Fruit fly (Drosophila melanogaster): ENCODE data around the gene Oatp33Ea.

The Oatp33Ea gene

dm6 chr2L:12421793-12422691, 23.7 kb downstream of the Oatp33Ea start (continued):
- TF ChIP-seq CG1603 (tag; optimal IDR thresholded peaks at IDR 0.05) (no peak), CG13123 (GFP tag; optimal IDR thresholded peaks at IDR 0.05) (no peak), HmgZ (tag; optimal IDR thresholded peaks at IDR 0.05) (no peak), Kr (GFP tag; optimal IDR thresholded peaks at IDR 0.05) (no peak), Myb (GFP tag; optimal IDR thresholded peaks at IDR 0.05) (no peak), Abd-B (GFP tag; optimal IDR thresholded peaks at IDR 0.05) (no peak), CG4730 (GFP tag; IDR thresholded peaks at IDR 0.05) (no peak), bbx (GFP tag; IDR thresholded peaks at IDR 0.05; ENCODE audit: partially characterized antibody) (no peak; the same call in 1 of the 2 replicates), Hand (GFP tag; optimal IDR thresholded peaks at IDR 0.05) (no peak), Mad (GFP tag; optimal IDR thresholded peaks at IDR 0.05) (no peak), dmrt99B (tag; optimal IDR thresholded peaks at IDR 0.05) (peak; percentile 35), CG2712 (tag; optimal IDR thresholded peaks at IDR 0.05) (peak; percentile 20), pan (optimal IDR thresholded peaks at IDR 0.05) (no peak), pan (GFP tag; optimal IDR thresholded peaks at IDR 0.05 in 1 of 2, IDR thresholded peaks at IDR 0.05 in 1 of 2) (peak in 1 of 2 experiments; percentile 31), gcm (GFP tag; optimal IDR thresholded peaks at IDR 0.05) (peak; percentile 18), CG1233 (GFP tag; optimal IDR thresholded peaks at IDR 0.05) (no peak), CG17361 (GFP tag; IDR thresholded peaks at IDR 0.05) (peak; percentile 40; the same call in 1 of the 3 replicates), Usf (GFP tag; optimal IDR thresholded peaks at IDR 0.05) (no peak), prd (optimal IDR thresholded peaks at IDR 0.05) (no peak), prd (GFP tag; IDR thresholded peaks at IDR 0.05) (0 out of 3 replicates have a peak, but pooled peaks have one; percentile 32), sr (GFP tag; IDR thresholded peaks at IDR 0.05) (no peak), CG7987 (GFP tag; optimal IDR thresholded peaks at IDR 0.05) (no peak), CG11456 (GFP tag; IDR thresholded peaks at IDR 0.05) (0 out of 3 replicates have a peak, but pooled peaks have one; percentile 52), CG5953 (GFP tag; IDR thresholded peaks at IDR 0.05) (no peak), CG16813 (GFP tag; IDR thresholded peaks at IDR 0.05; ENCODE audit: partially characterized antibody) (no peak), dm (GFP tag; optimal IDR thresholded peaks at IDR 0.05) (no peak), HmgD (GFP tag; optimal IDR thresholded peaks at IDR 0.05) (no peak), gro (GFP tag; optimal IDR thresholded peaks at IDR 0.05) (no peak), CG10274 (GFP tag; optimal IDR thresholded peaks at IDR 0.05) (peak; percentile 38), CG17328 (GFP tag; IDR thresholded peaks at IDR 0.05) (no peak), BEAF-32 (GFP tag; optimal IDR thresholded peaks at IDR 0.05) (no peak), CG15011 (GFP tag; optimal IDR thresholded peaks at IDR 0.05) (no peak), Tbp (GFP tag; optimal IDR thresholded peaks at IDR 0.05) (no peak), ci (GFP tag; IDR thresholded peaks at IDR 0.05) (peak; percentile 48; the same call in 1 of the 3 replicates), CG2202 (tag; optimal IDR thresholded peaks at IDR 0.05) (no peak), CG14965 (GFP tag; optimal IDR thresholded peaks at IDR 0.05; ENCODE audit: borderline replicate concordance) (no peak), gfzf (GFP tag; optimal IDR thresholded peaks at IDR 0.05) (no peak), stc (GFP tag; IDR thresholded peaks at IDR 0.05) (peak; percentile 26; the same call in 1 of the 2 replicates), Med (GFP tag) (peak; percentile 58), CG30431 (GFP tag; optimal IDR thresholded peaks at IDR 0.05) (no peak), Xrp1 (GFP tag; IDR thresholded peaks at IDR 0.05) (peak; percentile 21; the same call in 1 of the 2 replicates), tna (GFP tag; IDR thresholded peaks at IDR 0.05; ENCODE audit: partially characterized antibody) (no peak; the same call in 1 of the 2 replicates), ac (GFP tag; optimal IDR thresholded peaks at IDR 0.05) (no peak), Bteb2 (GFP tag; optimal IDR thresholded peaks at IDR 0.05) (no peak), CG10366 (GFP tag; IDR thresholded peaks at IDR 0.05) (no peak), CG12391 (tag; optimal IDR thresholded peaks at IDR 0.05) (peak; percentile 15), vfl (GFP tag; optimal IDR thresholded peaks at IDR 0.05) (no peak), stwl (tag; optimal IDR thresholded peaks at IDR 0.05) (no peak), CG15269 (tag; optimal IDR thresholded peaks at IDR 0.05) (peak; percentile 36)
